Worm (Caenorhabditis elegans) whole organism, L1 larva: Measurements from ENCODE around the gene clec-202.

Source experiments
- ets-5 ChIP-seq: fragments of 200-800 bp; sonication (Bioruptor generic); IDR thresholded peaks from 2 replicates; pipeline ENCODE4 v1.3.6; 2022; ENCODE audit warnings: missing genetic modification characterization, missing compliant biosample characterization
- ztf-4 ChIP-seq: fragments of 150-350 bp; optimal IDR thresholded peaks from 2 replicates; lab custom pipeline; 2014; ENCODE audit warnings: missing biosample characterization, missing genetic modification characterization

DNA sequence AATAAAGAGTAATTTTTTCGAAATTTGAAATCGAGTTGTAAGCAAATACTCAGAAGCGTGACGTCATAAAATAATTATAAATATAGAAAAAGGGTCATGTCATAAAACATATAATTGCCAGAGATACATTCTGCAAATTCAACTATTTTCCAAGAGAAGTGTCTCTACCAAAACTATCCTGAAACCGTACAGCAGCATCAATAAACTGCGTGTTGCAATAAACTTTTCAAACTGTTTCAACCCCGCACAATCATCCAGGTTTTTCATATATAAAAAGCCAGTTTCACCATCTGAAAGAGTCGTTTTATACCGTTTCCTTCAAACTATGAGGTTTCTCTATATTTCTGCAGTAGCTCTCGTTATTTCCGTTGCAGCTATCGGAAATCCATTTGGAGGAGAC is 17.8 kb upstream of the clec-202 start, which contains the start of gene C49C3.11:
- no peak for TF ChIP-seq ztf-4 (tag; lab: Kevin White, UChicago)
- TF ChIP-seq ets-5 (GFP tag; lab: Robert Waterston, UW), result no peak
